Fruit fly (Drosophila melanogaster) whole organism, embryonic: ENCODE results near the gene Fbxl7.

Experiments
- Adf1 ChIP-seq: fragments of 200-800 bp; sonication (Bioruptor generic); IDR thresholded peaks from 2 replicates; pipeline ENCODE4 v1.3.6; 2022; ENCODE audit warnings: missing biosample characterization, missing genetic modification characterization
- Asciz ChIP-seq: fragments of 200-800 bp; sonication (Bioruptor generic); optimal IDR thresholded peaks from 2 replicates; lab custom pipeline; 2017; ENCODE audit warnings: missing biosample characterization, mild to moderate bottlenecking, missing genetic modification characterization, missing genetic modification reagents
- CG10959 ChIP-seq: fragments of 200-800 bp; sonication (Bioruptor generic); IDR thresholded peaks from 2 replicates; pipeline ENCODE4 v1.3.6; 2022; ENCODE audit warnings: missing biosample characterization, missing genetic modification characterization
- CG11093 ChIP-seq: fragments of 200-800 bp; sonication (Bioruptor generic); IDR thresholded peaks from 3 replicates; pipeline ENCODE4 v1.3.6; 2022; ENCODE audit warnings: missing biosample characterization, missing genetic modification characterization
- CG11247 ChIP-seq: fragments of 200-800 bp; sonication (Bioruptor generic); IDR thresholded peaks from 2 replicates; pipeline ENCODE4 v1.3.6; 2022; ENCODE audit warnings: missing biosample characterization, missing genetic modification characterization
- CG11398 ChIP-seq: fragments of 200-800 bp; sonication (Bioruptor generic); optimal IDR thresholded peaks from 2 replicates; lab custom pipeline; 2016; ENCODE audit warnings: missing biosample characterization, missing genetic modification characterization
- CG12659 ChIP-seq: fragments of 200-800 bp; sonication (Bioruptor generic); optimal IDR thresholded peaks from 3 replicates; lab custom pipeline; 2017; ENCODE audit warnings: mild to moderate bottlenecking, missing biosample characterization, missing genetic modification reagents, missing genetic modification characterization
- CG1529 ChIP-seq: fragments of 200-800 bp; sonication (Bioruptor generic); optimal IDR thresholded peaks from 3 replicates; lab custom pipeline; 2018; ENCODE audit warnings: missing biosample characterization, missing genetic modification characterization
- CG30431 ChIP-seq: fragments of 200-800 bp; sonication (Bioruptor generic); optimal IDR thresholded peaks from 2 replicates; lab custom pipeline; 2017; ENCODE audit warnings: missing biosample characterization, missing genetic modification characterization
- CG31224 ChIP-seq: fragments of 200-800 bp; sonication (Bioruptor generic); IDR thresholded peaks from 2 replicates; pipeline ENCODE4 v1.3.6; 2022; ENCODE audit warnings: missing biosample characterization, missing genetic modification characterization
- CG32532 ChIP-seq: fragments of 200-800 bp; sonication (Bioruptor generic); IDR thresholded peaks from 2 replicates; pipeline ENCODE4 v1.3.6; 2022; ENCODE audit warnings: missing biosample characterization, missing genetic modification characterization
- CG34224 ChIP-seq: fragments of 200-800 bp; sonication (Bioruptor generic); IDR thresholded peaks from 3 replicates; pipeline ENCODE4 v1.3.6; 2022; ENCODE audit warnings: missing biosample characterization, missing genetic modification characterization; ENCODE audit not compliant: partially characterized antibody
- CG3726 ChIP-seq: fragments of 200-800 bp; sonication (Bioruptor generic); IDR thresholded peaks from 3 replicates; pipeline ENCODE4, ENCODE4 v1.3.6; 2022; ENCODE audit warnings: missing biosample characterization, missing genetic modification characterization
- CG5245 ChIP-seq: fragments of 200-800 bp; sonication (Bioruptor generic); optimal IDR thresholded peaks from 3 replicates; lab custom pipeline; 2016; ENCODE audit warnings: missing biosample characterization, missing genetic modification characterization
- CG6765 ChIP-seq: fragments of 200-800 bp; sonication (Bioruptor generic); optimal IDR thresholded peaks from 3 replicates; lab custom pipeline; 2017; ENCODE audit warnings: missing biosample characterization, mild to moderate bottlenecking, missing genetic modification characterization
- CG8944 ChIP-seq: fragments of 200-800 bp; sonication (Bioruptor generic); optimal IDR thresholded peaks from 3 replicates; lab custom pipeline; 2016; ENCODE audit warnings: missing biosample characterization, missing genetic modification characterization
- Camta ChIP-seq: fragments of 200-800 bp; sonication (Bioruptor generic); optimal IDR thresholded peaks from 2 replicates; lab custom pipeline; 2016; ENCODE audit warnings: missing biosample characterization, missing genetic modification characterization
- Chrac-16 ChIP-seq: fragments of 200-800 bp; sonication (Bioruptor generic); optimal IDR thresholded peaks from 3 replicates; lab custom pipeline; 2016; ENCODE audit warnings: missing biosample characterization, missing genetic modification characterization
- H2.0 ChIP-seq: fragments of 200-800 bp; sonication (Bioruptor generic); IDR thresholded peaks from 2 replicates; pipeline ENCODE4 v1.3.6; 2022; ENCODE audit warnings: missing biosample characterization, missing genetic modification characterization
- Lim3 ChIP-seq: fragments of 200-800 bp; sonication (Bioruptor generic); IDR thresholded peaks from 2 replicates; pipeline ENCODE4 v1.3.6; 2022; ENCODE audit warnings: missing biosample characterization, missing genetic modification characterization
- NC2β ChIP-seq: fragments of 200-800 bp; sonication (Bioruptor generic); optimal IDR thresholded peaks from 2 replicates; lab custom pipeline; 2016; ENCODE audit warnings: missing biosample characterization, missing genetic modification characterization
- NFAT ChIP-seq: fragments of 200-800 bp; sonication (Bioruptor generic); IDR thresholded peaks from 2 replicates; pipeline ENCODE4 v1.3.6; 2022; ENCODE audit warnings: missing biosample characterization, missing genetic modification characterization
- Pdp1 ChIP-seq, 2 experiments: fragments of 200-800 bp; sonication (Bioruptor generic); optimal IDR thresholded peaks; 3 replicates each; lab custom pipeline; 2016; ENCODE audit warnings: missing biosample characterization in 2 of 2, missing genetic modification characterization in 2 of 2, mild to moderate bottlenecking in 1 of 2, moderate library complexity in 1 of 2
- Rx ChIP-seq: fragments of 200-800 bp; sonication (Bioruptor generic); IDR thresholded peaks from 2 replicates; pipeline ENCODE4 v1.3.6; 2022; ENCODE audit warnings: missing biosample characterization, missing genetic modification characterization
- Side ChIP-seq: fragments of 200-800 bp; sonication (Bioruptor generic); optimal IDR thresholded peaks from 2 replicates; lab custom pipeline; 2016; ENCODE audit warnings: missing biosample characterization, missing genetic modification characterization
- Ssrp ChIP-seq: fragments of 200-800 bp; sonication (Bioruptor generic); optimal IDR thresholded peaks from 2 replicates; lab custom pipeline; 2018; ENCODE audit warnings: missing biosample characterization, mild to moderate bottlenecking, missing genetic modification characterization, moderate library complexity
- Trl ChIP-seq, 3 experiments: fragments of >200 bp in 2 of 3; fragments of 200-800 bp in 1 of 3; sonication (Bioruptor generic) in 1 of 3; optimal IDR thresholded peaks; 2 replicates in 1 of 3; 3 replicates in 2 of 3; lab custom pipeline; 2016 to 2017; ENCODE audit warnings: missing biosample characterization in 1 of 3, missing genetic modification characterization in 1 of 3
- aop ChIP-seq: fragments of 200-800 bp; sonication (Bioruptor generic); IDR thresholded peaks from 2 replicates; pipeline ENCODE4 v1.3.6; 2022; ENCODE audit warnings: missing biosample characterization, missing genetic modification characterization
- ap ChIP-seq: fragments of 200-800 bp; sonication (Bioruptor generic); IDR thresholded peaks from 2 replicates; pipeline ENCODE4 v1.3.6; 2022; ENCODE audit warnings: missing biosample characterization, missing genetic modification characterization
- az2 ChIP-seq: fragments of 200-800 bp; sonication (Bioruptor generic); optimal IDR thresholded peaks from 3 replicates; lab custom pipeline; 2016; ENCODE audit warnings: missing biosample characterization, missing genetic modification characterization
- bsh ChIP-seq, 2 experiments: fragments of 200-800 bp; sonication (Bioruptor generic); optimal IDR thresholded peaks; 2 replicates each; lab custom pipeline; 2017 to 2018; ENCODE audit warnings: mild to moderate bottlenecking in 2 of 2, missing biosample characterization in 2 of 2, missing genetic modification characterization in 2 of 2, moderate library complexity in 1 of 2
- btn ChIP-seq: fragments of 200-800 bp; sonication (Bioruptor generic); optimal IDR thresholded peaks from 2 replicates; lab custom pipeline; 2016; ENCODE audit warnings: missing biosample characterization, missing genetic modification characterization
- caup ChIP-seq: fragments of 200-800 bp; sonication (Bioruptor generic); optimal IDR thresholded peaks from 3 replicates; lab custom pipeline; 2017; ENCODE audit warnings: missing biosample characterization, mild to moderate bottlenecking, missing genetic modification characterization, moderate library complexity; ENCODE audit not compliant: severe bottlenecking
- ci ChIP-seq: fragments of 200-800 bp; sonication (Bioruptor generic); IDR thresholded peaks from 3 replicates; pipeline ENCODE4 v1.3.6; 2022; ENCODE audit warnings: missing biosample characterization, missing genetic modification characterization
- gce ChIP-seq: fragments of 200-800 bp; sonication (Bioruptor generic); IDR thresholded peaks from 3 replicates; pipeline ENCODE4 v1.3.6; 2022; ENCODE audit warnings: missing biosample characterization, missing genetic modification characterization
- ham ChIP-seq: fragments of 200-800 bp; sonication (Bioruptor generic); IDR thresholded peaks from 2 replicates; pipeline ENCODE4 v1.3.6; 2022; ENCODE audit warnings: missing biosample characterization, missing genetic modification characterization
- her ChIP-seq: fragments of 200-800 bp; sonication (Bioruptor generic); optimal IDR thresholded peaks from 2 replicates; lab custom pipeline; 2016; ENCODE audit warnings: missing biosample characterization, missing genetic modification characterization
- knrl ChIP-seq: fragments of 200-800 bp; sonication (Bioruptor generic); IDR thresholded peaks from 3 replicates; pipeline ENCODE4 v1.3.6; 2022; ENCODE audit warnings: missing biosample characterization, missing genetic modification characterization; ENCODE audit not compliant: partially characterized antibody
- lbe ChIP-seq: fragments of 200-800 bp; sonication (Bioruptor generic); optimal IDR thresholded peaks from 2 replicates; lab custom pipeline; 2016; ENCODE audit warnings: missing biosample characterization, mild to moderate bottlenecking, missing genetic modification characterization
- nerfin-1 ChIP-seq: fragments of 200-800 bp; sonication (Bioruptor generic); optimal IDR thresholded peaks from 3 replicates; lab custom pipeline; 2019; ENCODE audit warnings: missing biosample characterization, mild to moderate bottlenecking, missing genetic modification characterization, moderate library complexity
- nmo ChIP-seq: fragments of 200-800 bp; sonication (Bioruptor generic); optimal IDR thresholded peaks from 2 replicates; lab custom pipeline; 2018; ENCODE audit warnings: missing biosample characterization, mild to moderate bottlenecking, missing genetic modification characterization, moderate library complexity
- ranshi ChIP-seq: fragments of 200-800 bp; sonication (Bioruptor generic); IDR thresholded peaks from 2 replicates; pipeline ENCODE4 v1.3.6; 2022; ENCODE audit warnings: missing biosample characterization, missing genetic modification characterization
- sc ChIP-seq, 3 experiments: fragments of >200 bp in 2 of 3; fragments of 200-800 bp in 1 of 3; sonication (Bioruptor generic) in 1 of 3; optimal IDR thresholded peaks; 2 replicates in 2 of 3; 3 replicates in 1 of 3; lab custom pipeline; 2017; ENCODE audit warnings: mild to moderate bottlenecking in 1 of 3, missing biosample characterization in 1 of 3, missing genetic modification characterization in 1 of 3, missing genetic modification reagents in 1 of 3
- sug ChIP-seq: fragments of 200-800 bp; optimal IDR thresholded peaks from 2 replicates; lab custom pipeline; 2019; ENCODE audit warnings: missing biosample characterization, mild to moderate bottlenecking, missing genetic modification characterization, moderate library complexity
- trem ChIP-seq: fragments of 200-800 bp; optimal IDR thresholded peaks from 3 replicates; lab custom pipeline; 2019; ENCODE audit warnings: missing biosample characterization, mild to moderate bottlenecking, missing genetic modification characterization, moderate library complexity
- tx ChIP-seq: fragments of 200-800 bp; sonication (Bioruptor generic); optimal IDR thresholded peaks from 2 replicates; lab custom pipeline; 2016; ENCODE audit warnings: missing biosample characterization, missing genetic modification characterization
- vvl ChIP-seq: fragments of 200-800 bp; sonication (Bioruptor generic); IDR thresholded peaks from 2 replicates; pipeline ENCODE4 v1.3.6; 2022; ENCODE audit warnings: missing biosample characterization, missing genetic modification characterization
- yki ChIP-seq: fragments of >200 bp; optimal IDR thresholded peaks from 3 replicates; lab custom pipeline; 2018

Gene Fbxl7

dm6 chr3R:15919367-15920228, 1.1 kb upstream of the Fbxl7 start (continued):
- TF ChIP-seq Pdp1 (GFP tag; optimal IDR thresholded peaks at IDR 0.05; lab: Kevin White, UChicago) (peak in 1 of 2 experiments; percentile 53), NC2β (peak; percentile 15), az2 (GFP tag; lab: Kevin White, UChicago) (peak; percentile 40), trem (tag; lab: Kevin White, UChicago) (peak; percentile 13), aop (GFP tag; lab: Robert Waterston, UW) (no peak), yki (lab: Kevin White, UChicago) (no peak), gce (no peak), ci (GFP tag; lab: Robert Waterston, UW) (peak; percentile 44; the same call in 1 of the 3 replicates), Asciz (GFP tag; lab: Kevin White, UChicago) (no peak), CG6765 (GFP tag; lab: Kevin White, UChicago) (no peak), NFAT (GFP tag; lab: Robert Waterston, UW) (no peak), CG32532 (GFP tag; lab: Robert Waterston, UW) (peak; percentile 27; the same call in 1 of the 2 replicates), ham (GFP tag; lab: Robert Waterston, UW) (no peak), CG8944 (GFP tag; lab: Kevin White, UChicago) (no peak), CG30431 (GFP tag; lab: Kevin White, UChicago) (peak; percentile 33), Camta (GFP tag; lab: Kevin White, UChicago) (no peak), CG1529 (peak; percentile 19), Lim3 (GFP tag; lab: Robert Waterston, UW) (no peak), nerfin-1 (tag; lab: Kevin White, UChicago) (no peak), CG5245 (GFP tag; lab: Kevin White, UChicago) (no peak), sc (optimal IDR thresholded peaks at IDR 0.05; lab: Kevin White, UChicago) (no peak), sc (GFP tag; optimal IDR thresholded peaks at IDR 0.05; lab: Kevin White, UChicago) (no peak), CG3726 (GFP tag; lab: Robert Waterston, UW) (peak; percentile 43; the same call in 1 of the 3 replicates), CG31224 (GFP tag; lab: Robert Waterston, UW) (0 out of 2 replicates have a peak, but pooled peaks have one; percentile 20), Ssrp (tag; lab: Kevin White, UChicago) (peak; percentile 7), ranshi (GFP tag; lab: Robert Waterston, UW) (no peak), CG11247 (no peak), CG11398 (GFP tag; lab: Kevin White, UChicago) (peak; percentile 8), vvl (GFP tag; lab: Robert Waterston, UW) (peak; percentile 8; the same call in 1 of the 2 replicates), caup (no peak), CG34224 (0 out of 3 replicates have a peak, but pooled peaks have one; percentile 15), Adf1 (GFP tag; lab: Robert Waterston, UW) (0 out of 2 replicates have a peak, but pooled peaks have one; percentile 18), sug (tag; lab: Kevin White, UChicago) (no peak), her (no peak), Rx (GFP tag; lab: Robert Waterston, UW) (0 out of 2 replicates have a peak, but pooled peaks have one; percentile 11), CG12659 (GFP tag; lab: Kevin White, UChicago) (no peak), nmo (peak; percentile 9), ap (0 out of 2 replicates have a peak, but pooled peaks have one; percentile 16), tx (GFP tag; lab: Kevin White, UChicago) (no peak), knrl (no peak), btn (GFP tag; lab: Kevin White, UChicago) (no peak), H2.0 (no peak), Side (GFP tag; lab: Kevin White, UChicago) (no peak), CG11093 (GFP tag; lab: Robert Waterston, UW) (0 out of 3 replicates have a peak, but pooled peaks have one; percentile 40), Trl (optimal IDR thresholded peaks at IDR 0.05; lab: Kevin White, UChicago) (peak; percentile 66 to 72), Trl (GFP tag; optimal IDR thresholded peaks at IDR 0.05; lab: Kevin White, UChicago) (no peak), bsh (GFP tag; optimal IDR thresholded peaks at IDR 0.05; lab: Kevin White, UChicago) (peak in 1 of 2 experiments; percentile 90), Chrac-16 (GFP tag; lab: Kevin White, UChicago) (peak; percentile 6), CG10959 (GFP tag; lab: Robert Waterston, UW) (0 out of 2 replicates have a peak, but pooled peaks have one; percentile 51), lbe (GFP tag; lab: Kevin White, UChicago) (peak; percentile 86)
